Worm (Caenorhabditis elegans) whole organism, L3 larva: ENCODE measurements around the gene dsc-1.

Experiments
- ama-1 ChIP-seq: fragments of 150-350 bp; optimal IDR thresholded peaks from 2 replicates; lab custom pipeline; 2018
- egl-27 ChIP-seq: sonication (generic microtip); optimal IDR thresholded peaks from 4 replicates; lab custom pipeline; 2017; ENCODE audit warnings: missing biosample characterization, missing genetic modification reagents, missing genetic modification characterization
- elt-2 ChIP-seq: sonication (generic microtip); optimal IDR thresholded peaks from 2 replicates; lab custom pipeline; 2016; ENCODE audit warnings: missing genetic modification reagents, mild to moderate bottlenecking, missing genetic modification characterization, missing compliant biosample characterization
- elt-3 ChIP-seq, 3 experiments: fragments of 150-350 bp in 1 of 3; sonication (generic microtip) in 2 of 3; optimal IDR thresholded peaks; 2 replicates in 2 of 3; 4 replicates in 1 of 3; lab custom pipeline; 2014 to 2017; ENCODE audit warnings: missing biosample characterization in 3 of 3, missing genetic modification characterization in 3 of 3
- eor-1 ChIP-seq, 2 experiments: fragments of 150-350 bp; optimal IDR thresholded peaks; 2 replicates each; lab custom pipeline; 2014 to 2018; ENCODE audit warnings: missing biosample characterization in 2 of 2, missing genetic modification characterization in 2 of 2
- lin-15B ChIP-seq: fragments of 150-350 bp; optimal IDR thresholded peaks from 2 replicates; lab custom pipeline; 2014; ENCODE audit warnings: missing biosample characterization, missing genetic modification characterization
- mdl-1 ChIP-seq: fragments of 150-350 bp; optimal IDR thresholded peaks from 2 replicates; lab custom pipeline; 2014; ENCODE audit warnings: missing biosample characterization, missing genetic modification characterization
- nfya-1 ChIP-seq: sonication (generic microtip); optimal IDR thresholded peaks from 2 replicates; lab custom pipeline; 2017; ENCODE audit warnings: missing genetic modification characterization, mild to moderate bottlenecking, missing compliant biosample characterization, antibody characterized with exemption, moderate library complexity; ENCODE audit not compliant: insufficient read depth
- pha-4 ChIP-seq: fragments of 150-350 bp; optimal IDR thresholded peaks from 2 replicates; lab custom pipeline; 2014; ENCODE audit warnings: missing biosample characterization, missing genetic modification reagents, missing genetic modification characterization
- skn-1 ChIP-seq: fragments of 150-350 bp; optimal IDR thresholded peaks from 2 replicates; lab custom pipeline; 2014; ENCODE audit warnings: missing biosample characterization, missing genetic modification characterization
- ztf-11 ChIP-seq: fragments of 150-350 bp; optimal IDR thresholded peaks from 2 replicates; lab custom pipeline; 2014; ENCODE audit warnings: missing biosample characterization, missing genetic modification characterization

- TF ChIP-seq egl-27 (tag; lab: Kevin White, UChicago) = no peak
- no peak for TF ChIP-seq nfya-1
- no peak for TF ChIP-seq elt-2
- TF ChIP-seq mdl-1 (tag; lab: Kevin White, UChicago) = no peak
- no peak for TF ChIP-seq skn-1 (tag; lab: Kevin White, UChicago)
- TF ChIP-seq elt-3 (tag; optimal IDR thresholded peaks at IDR 0.05; lab: Kevin White, UChicago) = no peak
- TF ChIP-seq ama-1 (lab: Kevin White, UChicago) = no peak
- no peak for TF ChIP-seq pha-4
- no peak for TF ChIP-seq ztf-11
- no peak for TF ChIP-seq lin-15B (tag; lab: Kevin White, UChicago)
- no peak for TF ChIP-seq eor-1 (tag; optimal IDR thresholded peaks at IDR 0.05; lab: Kevin White, UChicago)
Observed at ce11 chrX:15041340-15041739, 6.7 kb upstream of the dsc-1 start.
